Worm (Caenorhabditis elegans): ENCODE measurements around the gene C14C11.1.

- TF ChIP-seq nhr-23 (tag; optimal IDR thresholded peaks at IDR 0.05) (no peak), lin-11 (tag; optimal IDR thresholded peaks at IDR 0.05) (no peak), aly-2 (tag; optimal IDR thresholded peaks at IDR 0.05) (no peak), zag-1 (tag; optimal IDR thresholded peaks at IDR 0.05) (no peak), snpc-4 (tag; optimal IDR thresholded peaks at IDR 0.05) (no peak), skn-1 (tag; optimal IDR thresholded peaks at IDR 0.05) (no peak), nhr-6 (tag; optimal IDR thresholded peaks at IDR 0.05) (no peak)
Measured at ce11 chrV:5647359-5647758, 16.1 kb upstream of the C14C11.1 start, which contains the start of gene C14C11.4.
